Worm (Caenorhabditis elegans) whole organism, young adult: ENCODE results near the gene clc-26.
A peak's percentile ranks its signal among the peaks of the same experiment; 100 is the strongest.

ENCODE experiments used
- B0019.2 ChIP-seq: fragments of 200-800 bp; sonication (Bioruptor generic); conservative IDR thresholded peaks from 2 replicates; pipeline ENCODE4 v1.3.6; 2022; ENCODE audit warnings: missing genetic modification reagents, missing genetic modification characterization, missing compliant biosample characterization
- B0035.1 ChIP-seq: sonication (generic microtip); optimal IDR thresholded peaks from 2 replicates; lab custom pipeline; 2016; ENCODE audit warnings: missing genetic modification characterization, mild to moderate bottlenecking, missing compliant biosample characterization, missing genotype, missing genetic modification reagents
- B0336.3 ChIP-seq: fragments of 200-800 bp; sonication (Bioruptor generic); IDR thresholded peaks from 2 replicates; pipeline ENCODE4 v1.3.6; 2022; ENCODE audit warnings: missing genetic modification characterization, missing compliant biosample characterization
- C06A6.2 ChIP-seq: fragments of 200-800 bp; sonication (Bioruptor generic); conservative IDR thresholded peaks from 2 replicates; pipeline ENCODE4 v1.3.6; 2022; ENCODE audit warnings: missing genetic modification characterization, missing compliant biosample characterization
- C17E4.6 ChIP-seq: fragments of 200-800 bp; sonication (Bioruptor generic); IDR thresholded peaks from 2 replicates; pipeline ENCODE4 v1.3.6; 2022; ENCODE audit warnings: missing genetic modification reagents, missing genetic modification characterization, missing compliant biosample characterization
- D2030.7 ChIP-seq: fragments of 200-800 bp; sonication (Bioruptor generic); IDR thresholded peaks from 2 replicates; pipeline ENCODE4 v1.3.6; 2022; ENCODE audit warnings: missing genetic modification reagents, missing genetic modification characterization, missing compliant biosample characterization
- F23B12.7 ChIP-seq: sonication (generic microtip); optimal IDR thresholded peaks from 2 replicates; lab custom pipeline; 2017; ENCODE audit warnings: missing genetic modification characterization, mild to moderate bottlenecking, missing compliant biosample characterization, antibody characterized with exemption, moderate library complexity; ENCODE audit not compliant: insufficient read depth
- F37B4.10 ChIP-seq: fragments of 200-800 bp; sonication (Bioruptor generic); IDR thresholded peaks from 2 replicates; pipeline ENCODE4 v1.3.6; 2022; ENCODE audit warnings: missing genetic modification characterization, missing compliant biosample characterization
- F39B2.1 ChIP-seq: fragments of 200-800 bp; sonication (Bioruptor generic); IDR thresholded peaks from 2 replicates; pipeline ENCODE4 v1.3.6; 2022; ENCODE audit warnings: missing genetic modification reagents, missing genetic modification characterization, missing compliant biosample characterization
- F49E8.2 ChIP-seq: sonication (generic microtip); optimal IDR thresholded peaks from 3 replicates; lab custom pipeline; 2017; ENCODE audit warnings: missing genetic modification characterization, mild to moderate bottlenecking, missing compliant biosample characterization, antibody characterized with exemption, moderate library complexity; ENCODE audit not compliant: insufficient read depth
- F52B5.7 ChIP-seq: sonication (generic microtip); optimal IDR thresholded peaks from 2 replicates; lab custom pipeline; 2016; ENCODE audit warnings: mild to moderate bottlenecking, missing genetic modification characterization, missing compliant biosample characterization
- F55B11.4 ChIP-seq: sonication (generic microtip); optimal IDR thresholded peaks from 2 replicates; lab custom pipeline; 2016; ENCODE audit warnings: missing compliant biosample characterization, missing genetic modification characterization, borderline replicate concordance; ENCODE audit not compliant: insufficient read depth
- F57C9.4 ChIP-seq: sonication (generic microtip); optimal IDR thresholded peaks from 2 replicates; lab custom pipeline; 2017; ENCODE audit warnings: mild to moderate bottlenecking, missing genetic modification characterization, missing compliant biosample characterization
- K11D2.4 ChIP-seq: fragments of 200-800 bp; sonication (Bioruptor generic); IDR thresholded peaks from 2 replicates; pipeline ENCODE4 v1.3.6; 2022; ENCODE audit warnings: missing genetic modification reagents, missing genetic modification characterization, missing compliant biosample characterization
- Y56A3A.18 ChIP-seq: fragments of 200-800 bp; sonication (Bioruptor generic); IDR thresholded peaks from 2 replicates; pipeline ENCODE4 v1.3.6; 2022; ENCODE audit warnings: missing genetic modification reagents, missing genetic modification characterization, missing compliant biosample characterization
- Y67H2A.10 ChIP-seq: fragments of 200-800 bp; sonication (Bioruptor generic); conservative IDR thresholded peaks from 2 replicates; pipeline ENCODE4 v1.3.6; 2022; ENCODE audit warnings: missing genetic modification reagents, missing genetic modification characterization, missing compliant biosample characterization
- Y79H2A.3 ChIP-seq: fragments of 200-800 bp; sonication (Bioruptor generic); conservative IDR thresholded peaks from 2 replicates; pipeline ENCODE4 v1.3.6; 2022; ENCODE audit warnings: missing genetic modification reagents, missing genetic modification characterization, missing compliant biosample characterization
- akir-1 ChIP-seq: fragments of 200-800 bp; sonication (Bioruptor generic); optimal IDR thresholded peaks from 2 replicates; lab custom pipeline; 2018; ENCODE audit warnings: mild to moderate bottlenecking, missing genetic modification characterization, moderate library complexity, missing compliant biosample characterization
- ama-1 ChIP-seq, 3 experiments: fragments of 150-350 bp in 1 of 3; sonication (generic microtip) in 2 of 3; optimal IDR thresholded peaks; 2 replicates each; lab custom pipeline; 2014 to 2018; ENCODE audit warnings: missing biosample characterization in 2 of 3, missing genetic modification characterization in 2 of 3, missing genetic modification reagents in 2 of 3
- atf-7 ChIP-seq: sonication (generic microtip); optimal IDR thresholded peaks from 2 replicates; lab custom pipeline; 2017; ENCODE audit warnings: mild to moderate bottlenecking, missing genetic modification characterization, missing compliant biosample characterization
- attf-6 ChIP-seq: fragments of 200-800 bp; sonication (Bioruptor generic); IDR thresholded peaks from 2 replicates; pipeline ENCODE4 v1.3.6; 2022; ENCODE audit warnings: missing genetic modification reagents, missing genetic modification characterization, missing compliant biosample characterization
- cebp-2 ChIP-seq: fragments of 200-800 bp; sonication (Bioruptor generic); IDR thresholded peaks from 2 replicates; pipeline ENCODE4 v1.3.6; 2022; ENCODE audit warnings: missing genetic modification characterization, missing compliant biosample characterization
- ceh-91 ChIP-seq: fragments of 200-800 bp; sonication (Bioruptor generic); IDR thresholded peaks from 2 replicates; pipeline ENCODE4 v1.3.6; 2022; ENCODE audit warnings: missing genetic modification reagents, missing genetic modification characterization, missing compliant biosample characterization
- chd-7 ChIP-seq: sonication (generic microtip); optimal IDR thresholded peaks from 2 replicates; lab custom pipeline; 2016; ENCODE audit warnings: mild to moderate bottlenecking, missing genetic modification characterization, moderate library complexity, missing compliant biosample characterization
- die-1 ChIP-seq: sonication (generic microtip); optimal IDR thresholded peaks from 2 replicates; lab custom pipeline; 2016; ENCODE audit warnings: missing genotype, mild to moderate bottlenecking, missing genetic modification characterization, missing compliant biosample characterization
- egl-18 ChIP-seq: fragments of 200-800 bp; sonication (Bioruptor generic); IDR thresholded peaks from 2 replicates; pipeline ENCODE4 v1.3.6; 2022; ENCODE audit warnings: missing genetic modification reagents, missing genetic modification characterization, missing compliant biosample characterization
- gei-17 ChIP-seq: fragments of 200-800 bp; sonication (Bioruptor generic); optimal IDR thresholded peaks from 2 replicates; lab custom pipeline; 2018; ENCODE audit warnings: mild to moderate bottlenecking, missing genetic modification characterization, missing compliant biosample characterization
- him-1 ChIP-seq: sonication (generic microtip); optimal IDR thresholded peaks from 2 replicates; lab custom pipeline; 2016; ENCODE audit warnings: missing genotype, missing genetic modification reagents, missing genetic modification characterization, missing compliant biosample characterization
- hlh-12 ChIP-seq: sonication (generic microtip); optimal IDR thresholded peaks from 2 replicates; lab custom pipeline; 2016; ENCODE audit warnings: missing genetic modification characterization, missing compliant biosample characterization
- hmg-20 ChIP-seq: fragments of 200-800 bp; sonication (Bioruptor generic); IDR thresholded peaks from 2 replicates; pipeline ENCODE4 v1.3.6; 2022; ENCODE audit warnings: missing genetic modification reagents, missing genetic modification characterization, missing compliant biosample characterization
- lag-1 ChIP-seq: fragments of 200-800 bp; sonication (Bioruptor generic); IDR thresholded peaks from 2 replicates; pipeline ENCODE4 v1.3.6; 2022; ENCODE audit warnings: missing genetic modification reagents, missing genetic modification characterization, missing compliant biosample characterization
- let-607 ChIP-seq, 2 experiments: fragments of 200-800 bp in 1 of 2; sonication (Bioruptor generic) in 1 of 2; sonication (generic microtip) in 1 of 2; optimal IDR thresholded peaks; 2 replicates each; lab custom pipeline; 2016 to 2018; ENCODE audit warnings: mild to moderate bottlenecking in 2 of 2, missing compliant biosample characterization in 2 of 2, missing genetic modification characterization in 2 of 2, moderate library complexity in 2 of 2, missing genotype in 1 of 2
- lin-26 ChIP-seq: fragments of 200-800 bp; sonication (Bioruptor generic); IDR thresholded peaks from 2 replicates; pipeline ENCODE4 v1.3.6; 2022; ENCODE audit warnings: missing genetic modification reagents, missing genetic modification characterization, missing compliant biosample characterization
- lin-35 ChIP-seq, 3 experiments: fragments of 150-350 bp in 2 of 3; sonication (generic microtip) in 1 of 3; optimal IDR thresholded peaks; 2 replicates each; lab custom pipeline; 2014 to 2018; ENCODE audit warnings: missing biosample characterization in 3 of 3, missing genetic modification characterization in 3 of 3, missing genetic modification reagents in 3 of 3
- lin-54 ChIP-seq: fragments of 200-800 bp; sonication (Bioruptor generic); optimal IDR thresholded peaks from 2 replicates; lab custom pipeline; 2018; ENCODE audit warnings: mild to moderate bottlenecking, missing genetic modification characterization, missing compliant biosample characterization
- lir-1 ChIP-seq: fragments of 200-800 bp; sonication (Bioruptor generic); conservative IDR thresholded peaks from 2 replicates; pipeline ENCODE4 v1.3.6; 2022; ENCODE audit warnings: missing genetic modification reagents, missing genetic modification characterization, missing compliant biosample characterization
- madf-10 ChIP-seq: sonication (generic microtip); optimal IDR thresholded peaks from 2 replicates; lab custom pipeline; 2016; ENCODE audit warnings: mild to moderate bottlenecking, missing genetic modification characterization, missing compliant biosample characterization
- madf-8 ChIP-seq: fragments of 200-800 bp; sonication (Bioruptor generic); conservative IDR thresholded peaks from 2 replicates; pipeline ENCODE4 v1.3.6; 2022; ENCODE audit warnings: missing genetic modification reagents, missing genetic modification characterization, missing compliant biosample characterization
- repo-1 ChIP-seq: sonication (generic microtip); optimal IDR thresholded peaks from 2 replicates; lab custom pipeline; 2017; ENCODE audit warnings: mild to moderate bottlenecking, missing genetic modification characterization, missing compliant biosample characterization
- sea-2 ChIP-seq: fragments of 200-800 bp; sonication (Bioruptor generic); IDR thresholded peaks from 2 replicates; pipeline ENCODE4 v1.3.6; 2022; ENCODE audit warnings: missing genetic modification characterization, missing compliant biosample characterization
- somi-1 ChIP-seq: fragments of 200-800 bp; sonication (Bioruptor generic); optimal IDR thresholded peaks from 2 replicates; lab custom pipeline; 2018; ENCODE audit warnings: mild to moderate bottlenecking, missing genetic modification characterization, missing compliant biosample characterization
- tbp1 ChIP-seq: fragments of 200-800 bp; sonication (Bioruptor generic); optimal IDR thresholded peaks from 2 replicates; lab custom pipeline; 2018; ENCODE audit warnings: mild to moderate bottlenecking, missing genetic modification characterization, missing compliant biosample characterization
- tbx-9 ChIP-seq: sonication (generic microtip); optimal IDR thresholded peaks from 2 replicates; lab custom pipeline; 2016; ENCODE audit warnings: borderline replicate concordance, missing genetic modification characterization, inconsistent platforms, missing compliant biosample characterization
- unc-62 ChIP-seq: fragments of 150-350 bp; optimal IDR thresholded peaks from 2 replicates; lab custom pipeline; 2014; ENCODE audit warnings: missing biosample characterization, missing genetic modification reagents, missing genetic modification characterization
- xnd-1 ChIP-seq: sonication (generic microtip); optimal IDR thresholded peaks from 2 replicates; lab custom pipeline; 2016; ENCODE audit warnings: missing genotype, missing genetic modification reagents, missing genetic modification characterization, missing compliant biosample characterization
- ztf-18 ChIP-seq: sonication (generic microtip); optimal IDR thresholded peaks from 2 replicates; lab custom pipeline; 2016; ENCODE audit warnings: missing genotype, mild to moderate bottlenecking, missing genetic modification characterization, missing compliant biosample characterization
- ztf-28 ChIP-seq: fragments of 200-800 bp; sonication (Bioruptor generic); IDR thresholded peaks from 2 replicates; pipeline ENCODE4 v1.3.6; 2022; ENCODE audit warnings: missing genetic modification reagents, missing genetic modification characterization, missing compliant biosample characterization

The clc-26 gene

ce11 chrIII:1037173-1037572 is 6.3 kb upstream of the clc-26 start, which contains the start of the genes chin-1 and BE0003N10.1 (continued):
- TF ChIP-seq him-1 (tag; lab: Kevin White, UChicago): no peak
- TF ChIP-seq tbx-9 (tag; lab: Kevin White, UChicago): no peak
- peak; percentile 7 for TF ChIP-seq F23B12.7 (tag; lab: Kevin White, UChicago)
- TF ChIP-seq F57C9.4 (tag; lab: Kevin White, UChicago): no peak
- TF ChIP-seq F55B11.4 (tag; lab: Kevin White, UChicago): no peak
- no peak for TF ChIP-seq hlh-12
- TF ChIP-seq ama-1 (optimal IDR thresholded peaks at IDR 0.05; lab: Kevin White, UChicago): no peak
- no peak for TF ChIP-seq ama-1 (GFP tag; optimal IDR thresholded peaks at IDR 0.05; lab: Kevin White, UChicago)
- no peak for TF ChIP-seq hmg-20 (GFP tag; lab: Robert Waterston, UW)
- no peak for TF ChIP-seq B0019.2 (GFP tag; lab: Robert Waterston, UW)
- no peak for TF ChIP-seq akir-1 (GFP tag; lab: Kevin White, UChicago)
- no peak for TF ChIP-seq xnd-1 (tag; lab: Kevin White, UChicago)
- TF ChIP-seq egl-18 (GFP tag; lab: Robert Waterston, UW): no peak
- TF ChIP-seq C06A6.2 (GFP tag; lab: Robert Waterston, UW): no peak
- TF ChIP-seq chd-7 (tag; lab: Kevin White, UChicago): no peak
- no peak for TF ChIP-seq atf-7 (tag; lab: Kevin White, UChicago)
- TF ChIP-seq sea-2 (GFP tag; lab: Robert Waterston, UW): no peak
- no peak for TF ChIP-seq F37B4.10 (GFP tag; lab: Robert Waterston, UW)
- no peak for TF ChIP-seq K11D2.4 (GFP tag; lab: Robert Waterston, UW)
- no peak for TF ChIP-seq F49E8.2 (tag; lab: Kevin White, UChicago)
- no peak for TF ChIP-seq die-1 (tag; lab: Kevin White, UChicago)
- TF ChIP-seq cebp-2 (GFP tag; lab: Robert Waterston, UW): no peak

ce11 chrIII:1034853-1035252 is 4.0 kb upstream of the clc-26 start:
- TF ChIP-seq B0336.3 (GFP tag; lab: Robert Waterston, UW) (no peak), lag-1 (no peak), D2030.7 (GFP tag; lab: Robert Waterston, UW) (no peak), attf-6 (no peak), repo-1 (tag; lab: Kevin White, UChicago) (no peak), lin-54 (GFP tag; lab: Kevin White, UChicago) (no peak), F52B5.7 (tag; lab: Kevin White, UChicago) (no peak), ztf-28 (GFP tag; lab: Robert Waterston, UW) (peak; percentile 54; the same call in 1 of the 2 replicates), Y56A3A.18 (0 out of 2 replicates have a peak, but pooled peaks have one; percentile 27), F39B2.1 (GFP tag; lab: Robert Waterston, UW) (no peak), Y67H2A.10 (GFP tag; lab: Robert Waterston, UW) (no peak), unc-62 (GFP tag; lab: Kevin White, UChicago) (no peak), chd-7 (tag; lab: Kevin White, UChicago) (no peak), C17E4.6 (no peak), Y79H2A.3 (no peak), lin-26 (GFP tag; lab: Robert Waterston, UW) (0 out of 2 replicates have a peak, but pooled peaks have one; percentile 30), B0035.1 (tag; lab: Kevin White, UChicago) (no peak), lin-35 (GFP tag; optimal IDR thresholded peaks at IDR 0.05; lab: Kevin White, UChicago) (no peak), tbp1 (GFP tag; lab: Kevin White, UChicago) (no peak), madf-10 (no peak), ztf-18 (tag; lab: Kevin White, UChicago) (no peak), ama-1 (optimal IDR thresholded peaks at IDR 0.05; lab: Kevin White, UChicago) (no peak), ama-1 (GFP tag; optimal IDR thresholded peaks at IDR 0.05; lab: Kevin White, UChicago) (no peak), lir-1 (GFP tag; lab: Robert Waterston, UW) (no peak), ceh-91 (no peak), gei-17 (no peak), madf-8 (GFP tag; lab: Robert Waterston, UW) (no peak), somi-1 (GFP tag; lab: Kevin White, UChicago) (no peak), let-607 (tag; optimal IDR thresholded peaks at IDR 0.05; lab: Kevin White, UChicago) (no peak)
